Worm (Caenorhabditis elegans) whole organism, early embryonic: ENCODE results near the gene C16D9.5.

Experiments used
- B0310.2 ChIP-seq: sonication (generic microtip); optimal IDR thresholded peaks from 2 replicates; lab custom pipeline; 2016; ENCODE audit warnings: mild to moderate bottlenecking, missing genetic modification characterization, missing compliant biosample characterization
- F13C5.2 ChIP-seq: sonication (generic microtip); optimal IDR thresholded peaks from 2 replicates; lab custom pipeline; 2017; ENCODE audit warnings: mild to moderate bottlenecking, missing genetic modification characterization, inconsistent platforms, missing compliant biosample characterization
- aly-1 ChIP-seq: sonication (generic microtip); optimal IDR thresholded peaks from 2 replicates; lab custom pipeline; 2016; ENCODE audit warnings: missing genetic modification characterization, missing compliant biosample characterization
- ama-1 ChIP-seq: fragments of 150-350 bp; optimal IDR thresholded peaks from 2 replicates; lab custom pipeline; 2014
- ceh-13 ChIP-seq: fragments of 200-800 bp; sonication (Bioruptor generic); optimal IDR thresholded peaks from 2 replicates; lab custom pipeline; 2018; ENCODE audit warnings: mild to moderate bottlenecking, missing genetic modification characterization, missing compliant biosample characterization
- ceh-36 ChIP-seq: sonication (generic microtip); optimal IDR thresholded peaks from 2 replicates; lab custom pipeline; 2016; ENCODE audit warnings: missing genetic modification characterization, inconsistent platforms, missing compliant biosample characterization
- ets-7 ChIP-seq: sonication (generic microtip); optimal IDR thresholded peaks from 2 replicates; lab custom pipeline; 2016; ENCODE audit warnings: missing genotype, missing genetic modification characterization, missing compliant biosample characterization
- flt-1 ChIP-seq: fragments of 200-800 bp; sonication (Bioruptor generic); IDR thresholded peaks from 2 replicates; pipeline ENCODE4 v1.3.6; 2022; ENCODE audit warnings: missing genetic modification characterization, missing compliant biosample characterization
- hmbx-1 ChIP-seq: sonication (generic microtip); optimal IDR thresholded peaks from 2 replicates; lab custom pipeline; 2016; ENCODE audit warnings: mild to moderate bottlenecking, missing genetic modification characterization, missing compliant biosample characterization
- hmg-4 ChIP-seq: fragments of 200-800 bp; sonication (Bioruptor generic); optimal IDR thresholded peaks from 2 replicates; lab custom pipeline; 2018; ENCODE audit warnings: mild to moderate bottlenecking, missing genetic modification characterization, missing compliant biosample characterization
- hnd-1 ChIP-seq: sonication (generic microtip); optimal IDR thresholded peaks from 2 replicates; lab custom pipeline; 2016; ENCODE audit warnings: missing genetic modification characterization, missing compliant biosample characterization
- pes-1 ChIP-seq: fragments of 200-800 bp; sonication (Bioruptor generic); IDR thresholded peaks from 2 replicates; pipeline ENCODE4 v1.3.6; 2022; ENCODE audit warnings: missing genetic modification reagents, missing genetic modification characterization, missing compliant biosample characterization
- scrt-1 ChIP-seq: fragments of 200-800 bp; sonication (Bioruptor generic); IDR thresholded peaks from 2 replicates; pipeline ENCODE4 v1.3.6; 2022; ENCODE audit warnings: missing genetic modification characterization, missing compliant biosample characterization
- sea-1 ChIP-seq: fragments of 200-800 bp; sonication (Bioruptor generic); conservative IDR thresholded peaks from 2 replicates; pipeline ENCODE4 v1.3.6; 2022; ENCODE audit warnings: missing genetic modification characterization, missing compliant biosample characterization
- tbx-11 ChIP-seq: fragments of 200-800 bp; sonication (Bioruptor generic); IDR thresholded peaks from 2 replicates; pipeline ENCODE4 v1.3.6; 2022; ENCODE audit warnings: missing genetic modification characterization, missing compliant biosample characterization
- tbx-37 ChIP-seq: fragments of 200-800 bp; sonication (Bioruptor generic); conservative IDR thresholded peaks from 2 replicates; pipeline ENCODE4 v1.3.6; 2022; ENCODE audit warnings: missing genetic modification reagents, missing genetic modification characterization, missing compliant biosample characterization
- tra-4 ChIP-seq: sonication (generic microtip); optimal IDR thresholded peaks from 2 replicates; lab custom pipeline; 2017; ENCODE audit warnings: missing genetic modification characterization, missing compliant biosample characterization

Gene C16D9.5

ce11 chrV:8267275-8267674, 21.9 kb upstream of the C16D9.5 start:
- no peak for TF ChIP-seq hmbx-1 (tag; lab: Kevin White, UChicago)
- TF ChIP-seq sea-1 (GFP tag; lab: Robert Waterston, UW), result no peak
- TF ChIP-seq flt-1 (GFP tag; lab: Robert Waterston, UW), result no peak
- no peak for TF ChIP-seq ceh-36
- TF ChIP-seq F13C5.2 (tag; lab: Kevin White, UChicago), result no peak
- no peak for TF ChIP-seq aly-1
- TF ChIP-seq ceh-13, result no peak
- no peak for TF ChIP-seq scrt-1
- no peak for TF ChIP-seq ama-1
- TF ChIP-seq pes-1 (GFP tag; lab: Robert Waterston, UW), result no peak
- TF ChIP-seq B0310.2, result no peak
- TF ChIP-seq hmg-4 (GFP tag; lab: Kevin White, UChicago), result no peak
- TF ChIP-seq hnd-1 (tag; lab: Kevin White, UChicago), result no peak
- no peak for TF ChIP-seq tra-4 (tag; lab: Kevin White, UChicago)

ce11 chrV:8266232-8266631, 20.9 kb upstream of the C16D9.5 start, which contains the start of gene F21F8.5:
Gene F21F8.5, minus strand, starts transcription at chrV:8266332.
- TF ChIP-seq hmbx-1 (tag; lab: Kevin White, UChicago), result no peak
- TF ChIP-seq ceh-13, result no peak
- no peak for TF ChIP-seq tbx-11 (GFP tag; lab: Robert Waterston, UW)
- no peak for TF ChIP-seq ama-1
- no peak for TF ChIP-seq pes-1 (GFP tag; lab: Robert Waterston, UW)
- no peak for TF ChIP-seq ets-7 (tag; lab: Kevin White, UChicago)
- TF ChIP-seq F13C5.2 (tag; lab: Kevin White, UChicago), result no peak

- no peak for TF ChIP-seq hmg-4 (GFP tag; lab: Kevin White, UChicago)
- TF ChIP-seq hmbx-1 (tag; lab: Kevin White, UChicago), result no peak
- TF ChIP-seq flt-1 (GFP tag; lab: Robert Waterston, UW), result no peak
- no peak for TF ChIP-seq tbx-11 (GFP tag; lab: Robert Waterston, UW)
- TF ChIP-seq sea-1 (GFP tag; lab: Robert Waterston, UW), result no peak
- TF ChIP-seq pes-1 (GFP tag; lab: Robert Waterston, UW), result no peak
- no peak for TF ChIP-seq tra-4 (tag; lab: Kevin White, UChicago)
- no peak for TF ChIP-seq hnd-1 (tag; lab: Kevin White, UChicago)
- no peak for TF ChIP-seq aly-1
- no peak for TF ChIP-seq F13C5.2 (tag; lab: Kevin White, UChicago)
- TF ChIP-seq scrt-1, result no peak
- no peak for TF ChIP-seq B0310.2
These were observed 18.6 kb upstream of the C16D9.5 start, which contains the start of gene C16D9.9 for ce11 chrV:8263941-8264340. Gene C16D9.9, plus strand, starts transcription at chrV:8264241.

ce11 chrV:8263466-8263865, 18.1 kb upstream of the C16D9.5 start, which contains the start of gene C16D9.8:
Gene C16D9.8, minus strand, starts transcription at chrV:8263566.
- no peak for TF ChIP-seq scrt-1
- TF ChIP-seq tbx-37 (GFP tag; lab: Robert Waterston, UW), result no peak
- no peak for TF ChIP-seq F13C5.2 (tag; lab: Kevin White, UChicago)
- TF ChIP-seq hnd-1 (tag; lab: Kevin White, UChicago), result no peak
- no peak for TF ChIP-seq flt-1 (GFP tag; lab: Robert Waterston, UW)
- no peak for TF ChIP-seq ets-7 (tag; lab: Kevin White, UChicago)
- TF ChIP-seq hmbx-1 (tag; lab: Kevin White, UChicago), result no peak
- TF ChIP-seq hmg-4 (GFP tag; lab: Kevin White, UChicago), result no peak
- no peak for TF ChIP-seq aly-1
- no peak for TF ChIP-seq pes-1 (GFP tag; lab: Robert Waterston, UW)
- TF ChIP-seq ama-1, result no peak
- no peak for TF ChIP-seq B0310.2
- TF ChIP-seq tbx-11 (GFP tag; lab: Robert Waterston, UW), result no peak
- TF ChIP-seq ceh-13, result no peak
- TF ChIP-seq tra-4 (tag; lab: Kevin White, UChicago), result no peak
- TF ChIP-seq ceh-36, result no peak
- no peak for TF ChIP-seq sea-1 (GFP tag; lab: Robert Waterston, UW)

- TF ChIP-seq ceh-36, result no peak
- no peak for TF ChIP-seq aly-1
- TF ChIP-seq sea-1 (GFP tag; lab: Robert Waterston, UW), result no peak
- no peak for TF ChIP-seq hmbx-1 (tag; lab: Kevin White, UChicago)
- TF ChIP-seq tbx-37 (GFP tag; lab: Robert Waterston, UW), result no peak
- no peak for TF ChIP-seq tbx-11 (GFP tag; lab: Robert Waterston, UW)
- no peak for TF ChIP-seq ets-7 (tag; lab: Kevin White, UChicago)
- TF ChIP-seq ceh-13, result no peak
These were observed 16.9 kb upstream of the C16D9.5 start for ce11 chrV:8262212-8262611.

ce11 chrV:8259016-8259415, 13.7 kb upstream of the C16D9.5 start, which contains the start of gene C16D9.1:
Gene C16D9.1, plus strand, starts transcription at chrV:8259316.
- no peak for TF ChIP-seq hmbx-1 (tag; lab: Kevin White, UChicago)
- TF ChIP-seq sea-1 (GFP tag; lab: Robert Waterston, UW), result no peak
- TF ChIP-seq ets-7 (tag; lab: Kevin White, UChicago), result no peak
- no peak for TF ChIP-seq hmg-4 (GFP tag; lab: Kevin White, UChicago)
- TF ChIP-seq ceh-36, result no peak
- no peak for TF ChIP-seq tra-4 (tag; lab: Kevin White, UChicago)
- no peak for TF ChIP-seq hnd-1 (tag; lab: Kevin White, UChicago)
- no peak for TF ChIP-seq tbx-11 (GFP tag; lab: Robert Waterston, UW)
- no peak for TF ChIP-seq flt-1 (GFP tag; lab: Robert Waterston, UW)
- no peak for TF ChIP-seq pes-1 (GFP tag; lab: Robert Waterston, UW)
- TF ChIP-seq F13C5.2 (tag; lab: Kevin White, UChicago), result no peak
- TF ChIP-seq ama-1, result no peak
- no peak for TF ChIP-seq B0310.2
- TF ChIP-seq tbx-37 (GFP tag; lab: Robert Waterston, UW), result no peak

ce11 chrV:8254973-8255372, 9.6 kb upstream of the C16D9.5 start:
- TF ChIP-seq aly-1 (no peak), scrt-1 (no peak), pes-1 (GFP tag; lab: Robert Waterston, UW) (no peak)

ce11 chrV:8253946-8254345, 8.6 kb upstream of the C16D9.5 start:
- no peak for TF ChIP-seq hmg-4 (GFP tag; lab: Kevin White, UChicago)
- TF ChIP-seq pes-1 (GFP tag; lab: Robert Waterston, UW), result no peak
- no peak for TF ChIP-seq tbx-11 (GFP tag; lab: Robert Waterston, UW)
- TF ChIP-seq tra-4 (tag; lab: Kevin White, UChicago), result no peak
- no peak for TF ChIP-seq sea-1 (GFP tag; lab: Robert Waterston, UW)
- no peak for TF ChIP-seq B0310.2
- TF ChIP-seq ets-7 (tag; lab: Kevin White, UChicago), result no peak
